Fruit fly (Drosophila melanogaster) whole organism, embryonic: ENCODE results near the gene CG14915.

Source experiments
- Aef1 ChIP-seq: fragments of 200-800 bp; sonication (Bioruptor generic); IDR thresholded peaks from 3 replicates; pipeline ENCODE4 v1.3.6; 2022; ENCODE audit warnings: missing biosample characterization, missing genetic modification characterization
- BEAF-32 ChIP-seq: fragments of 200-800 bp; sonication (Bioruptor generic); optimal IDR thresholded peaks from 3 replicates; lab custom pipeline; 2017; ENCODE audit warnings: missing biosample characterization, missing genetic modification characterization, mild to moderate bottlenecking, moderate library complexity, missing genetic modification reagents
- CG10209 ChIP-seq: fragments of 200-800 bp; sonication (Bioruptor generic); optimal IDR thresholded peaks from 3 replicates; lab custom pipeline; 2017; ENCODE audit warnings: missing biosample characterization, mild to moderate bottlenecking, missing genetic modification characterization, missing genetic modification reagents
- CG10979 ChIP-seq: fragments of 200-800 bp; sonication (Bioruptor generic); optimal IDR thresholded peaks from 2 replicates; lab custom pipeline; 2018; ENCODE audit warnings: missing biosample characterization, mild to moderate bottlenecking, missing genetic modification characterization, moderate library complexity
- CG1233 ChIP-seq: fragments of 200-800 bp; sonication (Bioruptor generic); optimal IDR thresholded peaks from 4 replicates; lab custom pipeline; 2018; ENCODE audit warnings: missing biosample characterization, mild to moderate bottlenecking, missing genetic modification characterization
- CG13424 ChIP-seq: fragments of 200-800 bp; sonication (Bioruptor generic); optimal IDR thresholded peaks from 2 replicates; lab custom pipeline; 2019; ENCODE audit warnings: missing biosample characterization, mild to moderate bottlenecking, missing genetic modification characterization, moderate library complexity
- CG13624 ChIP-seq: fragments of 200-800 bp; sonication (Bioruptor generic); optimal IDR thresholded peaks from 2 replicates; lab custom pipeline; 2016; ENCODE audit warnings: missing biosample characterization, missing genetic modification characterization
- CG14014 ChIP-seq: fragments of 200-800 bp; sonication (Bioruptor generic); IDR thresholded peaks from 2 replicates; pipeline ENCODE4 v1.3.6; 2022; ENCODE audit warnings: missing biosample characterization, missing genetic modification characterization
- CG14441 ChIP-seq: fragments of 200-800 bp; sonication (Bioruptor generic); IDR thresholded peaks from 2 replicates; pipeline ENCODE4 v1.3.6; 2022; ENCODE audit warnings: missing biosample characterization, missing genetic modification characterization
- CG15269 ChIP-seq: fragments of 200-800 bp; sonication (Bioruptor generic); optimal IDR thresholded peaks from 2 replicates; lab custom pipeline; 2018; ENCODE audit warnings: missing biosample characterization, mild to moderate bottlenecking, missing genetic modification characterization, moderate library complexity
- CG1602 ChIP-seq: fragments of 200-800 bp; sonication (Bioruptor generic); optimal IDR thresholded peaks from 3 replicates; lab custom pipeline; 2016; ENCODE audit warnings: missing biosample characterization, missing genetic modification characterization
- CG17361 ChIP-seq: fragments of 200-800 bp; sonication (Bioruptor generic); IDR thresholded peaks from 3 replicates; pipeline ENCODE4 v1.3.6; 2022; ENCODE audit warnings: missing biosample characterization, missing genetic modification characterization
- CG18476 ChIP-seq: fragments of 200-800 bp; sonication (Bioruptor generic); optimal IDR thresholded peaks from 2 replicates; lab custom pipeline; 2016; ENCODE audit warnings: missing biosample characterization, mild to moderate bottlenecking, missing genetic modification characterization
- CG18764 ChIP-seq: fragments of 200-800 bp; sonication (Bioruptor generic); optimal IDR thresholded peaks from 3 replicates; lab custom pipeline; 2016; ENCODE audit warnings: missing biosample characterization, missing genetic modification characterization
- CG2712 ChIP-seq: fragments of 200-800 bp; optimal IDR thresholded peaks from 3 replicates; lab custom pipeline; 2019; ENCODE audit warnings: missing biosample characterization, mild to moderate bottlenecking, missing genetic modification characterization, moderate library complexity
- CG2875 ChIP-seq: fragments of 200-800 bp; sonication (Bioruptor generic); optimal IDR thresholded peaks from 2 replicates; lab custom pipeline; 2017; ENCODE audit warnings: missing biosample characterization, mild to moderate bottlenecking, missing genetic modification characterization, missing genetic modification reagents
- CG31224 ChIP-seq: fragments of 200-800 bp; sonication (Bioruptor generic); IDR thresholded peaks from 2 replicates; pipeline ENCODE4 v1.3.6; 2022; ENCODE audit warnings: missing biosample characterization, missing genetic modification characterization
- CG31441 ChIP-seq: fragments of 200-800 bp; sonication (Bioruptor generic); IDR thresholded peaks from 2 replicates; pipeline ENCODE4 v1.3.6; 2022; ENCODE audit warnings: missing biosample characterization, missing genetic modification characterization
- CG33557 ChIP-seq: fragments of 200-800 bp; sonication (Bioruptor generic); optimal IDR thresholded peaks from 2 replicates; lab custom pipeline; 2019; ENCODE audit warnings: missing biosample characterization, mild to moderate bottlenecking, missing genetic modification characterization, moderate library complexity
- CG34376 ChIP-seq: fragments of 200-800 bp; sonication (Bioruptor generic); optimal IDR thresholded peaks from 2 replicates; lab custom pipeline; 2018; ENCODE audit warnings: missing biosample characterization, mild to moderate bottlenecking, missing genetic modification characterization
- CG4820 ChIP-seq: fragments of 200-800 bp; sonication (Bioruptor generic); optimal IDR thresholded peaks from 3 replicates; lab custom pipeline; 2016; ENCODE audit warnings: missing biosample characterization, missing genetic modification characterization
- CG6175 ChIP-seq: fragments of 200-800 bp; sonication (Bioruptor generic); IDR thresholded peaks from 3 replicates; pipeline ENCODE4 v1.3.6; 2022; ENCODE audit warnings: missing biosample characterization, missing genetic modification characterization
- CG7928 ChIP-seq: fragments of 200-800 bp; sonication (Bioruptor generic); optimal IDR thresholded peaks from 2 replicates; lab custom pipeline; 2017; ENCODE audit warnings: missing biosample characterization, mild to moderate bottlenecking, missing genetic modification characterization
- CG7987 ChIP-seq: fragments of 200-800 bp; sonication (Bioruptor generic); optimal IDR thresholded peaks from 2 replicates; lab custom pipeline; 2018; ENCODE audit warnings: missing biosample characterization, mild to moderate bottlenecking, missing genetic modification characterization, moderate library complexity
- D19B ChIP-seq: fragments of 200-800 bp; sonication (Bioruptor generic); optimal IDR thresholded peaks from 2 replicates; lab custom pipeline; 2017; ENCODE audit warnings: missing biosample characterization, mild to moderate bottlenecking, missing genetic modification characterization
- Doc2 ChIP-seq: fragments of 200-800 bp; sonication (Bioruptor generic); IDR thresholded peaks from 2 replicates; pipeline ENCODE4 v1.3.6; 2022; ENCODE audit warnings: missing biosample characterization, missing genetic modification characterization
- Ets97D ChIP-seq: fragments of 200-800 bp; sonication (Bioruptor generic); optimal IDR thresholded peaks from 3 replicates; lab custom pipeline; 2016; ENCODE audit warnings: missing biosample characterization, missing genetic modification characterization
- Fer3 ChIP-seq: fragments of 200-800 bp; sonication (Bioruptor generic); optimal IDR thresholded peaks from 2 replicates; lab custom pipeline; 2018; ENCODE audit warnings: missing biosample characterization, mild to moderate bottlenecking, missing genetic modification characterization, moderate library complexity
- HLH3B ChIP-seq: fragments of 200-800 bp; sonication (Bioruptor generic); IDR thresholded peaks from 2 replicates; pipeline ENCODE4 v1.3.6; 2022; ENCODE audit warnings: missing biosample characterization, missing genetic modification characterization
- Lhr ChIP-seq: fragments of 200-800 bp; sonication (Bioruptor generic); optimal IDR thresholded peaks from 3 replicates; lab custom pipeline; 2017; ENCODE audit warnings: mild to moderate bottlenecking, missing biosample characterization, missing genetic modification reagents, missing genetic modification characterization
- Nf-YA ChIP-seq: fragments of 200-800 bp; sonication (Bioruptor generic); IDR thresholded peaks from 2 replicates; pipeline ENCODE4 v1.3.6; 2022; ENCODE audit warnings: missing biosample characterization, missing genetic modification characterization
- Opbp ChIP-seq: fragments of 200-800 bp; sonication (Bioruptor generic); IDR thresholded peaks from 3 replicates; pipeline ENCODE4 v1.3.6; 2022; ENCODE audit warnings: missing biosample characterization, missing genetic modification characterization; ENCODE audit not compliant: partially characterized antibody
- Scr ChIP-seq: fragments of 200-800 bp; sonication (Bioruptor generic); IDR thresholded peaks from 2 replicates; pipeline ENCODE4 v1.3.6; 2022; ENCODE audit warnings: missing biosample characterization, missing genetic modification characterization; ENCODE audit not compliant: partially characterized antibody
- Spps ChIP-seq: fragments of 200-800 bp; sonication (Bioruptor generic); optimal IDR thresholded peaks from 2 replicates; lab custom pipeline; 2018; ENCODE audit warnings: missing biosample characterization, mild to moderate bottlenecking, missing genetic modification characterization
- TFAM ChIP-seq: fragments of 200-800 bp; sonication (Bioruptor generic); optimal IDR thresholded peaks from 2 replicates; lab custom pipeline; 2017; ENCODE audit warnings: missing biosample characterization, missing genetic modification characterization, inconsistent platforms
- bcd ChIP-seq: fragments of 200-800 bp; sonication (Bioruptor generic); optimal IDR thresholded peaks from 2 replicates; lab custom pipeline; 2017; ENCODE audit warnings: missing biosample characterization, mild to moderate bottlenecking, missing genetic modification characterization
- cato ChIP-seq: fragments of 200-800 bp; sonication (Bioruptor generic); optimal IDR thresholded peaks from 2 replicates; lab custom pipeline; 2016; ENCODE audit warnings: missing biosample characterization, missing genetic modification characterization, borderline replicate concordance
- cg ChIP-seq: fragments of 200-800 bp; sonication (Bioruptor generic); optimal IDR thresholded peaks from 3 replicates; lab custom pipeline; 2019; ENCODE audit warnings: missing biosample characterization, mild to moderate bottlenecking, missing genetic modification characterization, moderate library complexity
- esg ChIP-seq: fragments of 200-800 bp; sonication (Bioruptor generic); conservative IDR thresholded peaks from 2 replicates; pipeline ENCODE4 v1.3.6; 2022; ENCODE audit warnings: missing biosample characterization, missing genetic modification characterization
- hbn ChIP-seq: fragments of 200-800 bp; sonication (Bioruptor generic); IDR thresholded peaks from 2 replicates; pipeline ENCODE4 v1.3.6; 2022; ENCODE audit warnings: missing biosample characterization, missing genetic modification characterization; ENCODE audit not compliant: partially characterized antibody
- mam ChIP-seq: fragments of 200-800 bp; sonication (Bioruptor generic); optimal IDR thresholded peaks from 3 replicates; lab custom pipeline; 2016; ENCODE audit warnings: missing biosample characterization, missing genetic modification characterization
- nerfin-1 ChIP-seq: fragments of 200-800 bp; sonication (Bioruptor generic); optimal IDR thresholded peaks from 3 replicates; lab custom pipeline; 2019; ENCODE audit warnings: missing biosample characterization, mild to moderate bottlenecking, missing genetic modification characterization, moderate library complexity
- oc ChIP-seq: fragments of 200-800 bp; sonication (Bioruptor generic); optimal IDR thresholded peaks from 2 replicates; lab custom pipeline; 2018; ENCODE audit warnings: missing biosample characterization, mild to moderate bottlenecking, missing genetic modification characterization, moderate library complexity
- pfk ChIP-seq: fragments of 200-800 bp; sonication (Bioruptor generic); optimal IDR thresholded peaks from 2 replicates; lab custom pipeline; 2018; ENCODE audit warnings: missing biosample characterization, mild to moderate bottlenecking, missing genetic modification characterization, moderate library complexity
- pnt ChIP-seq: fragments of 200-800 bp; sonication (Bioruptor generic); optimal IDR thresholded peaks from 3 replicates; lab custom pipeline; 2016; ENCODE audit warnings: missing biosample characterization, missing genetic modification characterization
- slbo ChIP-seq: fragments of 200-800 bp; sonication (Bioruptor generic); IDR thresholded peaks from 2 replicates; pipeline ENCODE4 v1.3.6; 2022; ENCODE audit warnings: missing biosample characterization, missing genetic modification characterization
- twi ChIP-seq: fragments of 200-800 bp; optimal IDR thresholded peaks from 2 replicates; lab custom pipeline; 2019; ENCODE audit warnings: missing biosample characterization, mild to moderate bottlenecking, missing genetic modification characterization, moderate library complexity
- unc-4 ChIP-seq: fragments of 200-800 bp; sonication (Bioruptor generic); IDR thresholded peaks from 2 replicates; pipeline ENCODE4 v1.3.6; 2022; ENCODE audit warnings: missing biosample characterization, missing genetic modification characterization; ENCODE audit not compliant: partially characterized antibody
- vnd ChIP-seq: fragments of 200-800 bp; sonication (Bioruptor generic); IDR thresholded peaks from 3 replicates; pipeline ENCODE4 v1.3.6; 2022; ENCODE audit warnings: missing biosample characterization, missing genetic modification characterization; ENCODE audit not compliant: partially characterized antibody
- vvl ChIP-seq: fragments of 200-800 bp; sonication (Bioruptor generic); IDR thresholded peaks from 2 replicates; pipeline ENCODE4 v1.3.6; 2022; ENCODE audit warnings: missing biosample characterization, missing genetic modification characterization

Gene CG14915

DNA sequence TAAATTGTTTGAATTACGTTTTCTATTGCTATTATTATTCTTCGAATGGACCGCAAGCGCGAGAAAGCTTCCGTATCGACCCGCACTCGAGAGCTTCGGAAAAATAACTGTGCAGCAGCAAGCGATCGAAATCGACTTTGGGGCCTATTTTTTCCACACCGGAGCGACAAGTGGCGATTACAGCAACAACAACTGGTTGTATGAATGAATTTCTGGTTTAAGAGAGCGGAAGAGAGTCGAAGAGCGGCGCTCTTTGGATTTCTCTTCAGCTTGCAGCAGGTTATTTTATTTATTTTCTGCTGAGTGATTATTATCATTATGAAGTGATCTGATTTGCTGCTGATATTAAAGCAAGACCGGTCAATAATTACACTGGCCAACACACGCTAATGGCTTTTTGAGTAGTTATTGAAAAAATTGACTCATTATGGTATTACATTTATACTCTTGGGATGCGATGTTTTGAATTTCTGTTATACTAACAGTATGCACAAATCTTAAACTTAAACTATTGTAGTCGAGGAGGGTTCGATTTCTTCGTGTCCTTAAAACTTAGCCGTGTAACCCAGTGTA, 3.9 kb upstream of the CG14915 start, which contains the start of gene Samuel (continued):
- TF ChIP-seq BEAF-32 (GFP tag; lab: Kevin White, UChicago) (no peak), pnt (no peak), Lhr (GFP tag; lab: Kevin White, UChicago) (no peak), CG13424 (tag; lab: Kevin White, UChicago) (no peak), Spps (tag; lab: Kevin White, UChicago) (no peak), Ets97D (GFP tag; lab: Kevin White, UChicago) (peak; percentile 4), CG18764 (no peak), vnd (GFP tag; lab: Robert Waterston, UW) (no peak), vvl (GFP tag; lab: Robert Waterston, UW) (no peak; the same call in none of the 2 replicates), CG4820 (no peak), CG31441 (GFP tag; lab: Robert Waterston, UW) (peak; percentile 10; the same call in 1 of the 2 replicates), CG15269 (tag; lab: Kevin White, UChicago) (no peak), unc-4 (GFP tag; lab: Robert Waterston, UW) (no peak), TFAM (GFP tag; lab: Kevin White, UChicago) (no peak), CG31224 (GFP tag; lab: Robert Waterston, UW) (no peak), CG1602 (GFP tag; lab: Kevin White, UChicago) (no peak), CG7987 (GFP tag; lab: Kevin White, UChicago) (no peak), Aef1 (GFP tag; lab: Robert Waterston, UW) (no peak), CG33557 (GFP tag; lab: Kevin White, UChicago) (no peak), CG6175 (GFP tag; lab: Robert Waterston, UW) (0 out of 3 replicates have a peak, but pooled peaks have one; percentile 29), CG2875 (GFP tag; lab: Kevin White, UChicago) (no peak), CG14441 (GFP tag; lab: Robert Waterston, UW) (no peak), CG1233 (no peak), Fer3 (tag; lab: Kevin White, UChicago) (no peak), D19B (GFP tag; lab: Kevin White, UChicago) (no peak), CG10979 (tag; lab: Kevin White, UChicago) (no peak), CG34376 (GFP tag; lab: Kevin White, UChicago) (peak; percentile 4), CG17361 (GFP tag; lab: Robert Waterston, UW) (no peak), hbn (no peak), cato (no peak), nerfin-1 (tag; lab: Kevin White, UChicago) (no peak), bcd (GFP tag; lab: Kevin White, UChicago) (no peak), CG13624 (GFP tag; lab: Kevin White, UChicago) (no peak), Scr (GFP tag; lab: Robert Waterston, UW) (peak; percentile 22; the same call in 1 of the 2 replicates), twi (no peak), CG10209 (no peak), Opbp (GFP tag; lab: Robert Waterston, UW) (no peak), CG7928 (no peak), CG14014 (no peak), pfk (GFP tag; lab: Kevin White, UChicago) (no peak), mam (GFP tag; lab: Kevin White, UChicago) (no peak), oc (tag; lab: Kevin White, UChicago) (no peak), CG2712 (tag; lab: Kevin White, UChicago) (no peak), slbo (GFP tag; lab: Robert Waterston, UW) (no peak), Nf-YA (GFP tag; lab: Robert Waterston, UW) (no peak), CG18476 (GFP tag; lab: Kevin White, UChicago) (no peak), HLH3B (GFP tag; lab: Robert Waterston, UW) (no peak), esg (no peak), cg (GFP tag; lab: Kevin White, UChicago) (peak; percentile 69), Doc2 (GFP tag; lab: Robert Waterston, UW) (no peak)
